Fruit fly (Drosophila melanogaster) Kc167 (cell line): ENCODE data around the gene CG32278.

Experiments
- Myc ChIP-seq: fragments of >200 bp; optimal IDR thresholded peaks from 2 replicates; lab custom pipeline; 2017; ENCODE audit warnings: missing external identifiers
- Sin3A ChIP-seq: fragments of >200 bp; optimal IDR thresholded peaks from 2 replicates; lab custom pipeline; 2018; ENCODE audit warnings: missing external identifiers
- h ChIP-seq: fragments of >200 bp; optimal IDR thresholded peaks from 3 replicates; lab custom pipeline; 2018; ENCODE audit warnings: missing external identifiers
- insv ChIP-seq: fragments of >200 bp; optimal IDR thresholded peaks from 3 replicates; lab custom pipeline; 2018; ENCODE audit warnings: missing external identifiers
- psq ChIP-seq: fragments of >200 bp; optimal IDR thresholded peaks from 2 replicates; lab custom pipeline; 2017; ENCODE audit warnings: missing external identifiers
- ttk ChIP-seq: sonication (Bioruptor generic); optimal IDR thresholded peaks from 2 replicates; lab custom pipeline; 2017; ENCODE audit warnings: missing external identifiers

CG32278 gene

DNA sequence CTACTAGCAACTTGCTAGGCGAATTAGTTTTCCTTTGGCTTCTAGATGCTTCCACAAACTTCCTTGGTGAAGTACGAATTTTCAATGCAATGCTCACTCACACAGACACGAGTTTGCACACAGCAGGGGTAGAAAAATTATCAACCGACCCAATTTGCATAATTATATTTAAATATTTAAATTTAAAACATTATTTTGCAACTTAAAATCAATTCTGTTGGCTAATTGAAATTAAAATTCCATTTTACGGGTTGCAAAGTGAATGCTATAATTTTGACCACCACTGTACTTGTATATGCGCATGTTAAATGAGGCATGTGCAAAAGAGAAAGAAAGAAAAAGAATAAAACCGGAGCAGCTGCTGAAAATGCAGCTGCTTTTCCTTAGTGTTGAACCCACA lies 25.0 kb downstream of the CG32278 start:
- TF ChIP-seq Sin3A (lab: Kevin White, UChicago), result no peak
- TF ChIP-seq ttk (lab: Kevin White, UChicago), result no peak
- no peak for TF ChIP-seq insv (lab: Kevin White, UChicago)
- no peak for TF ChIP-seq psq (lab: Kevin White, UChicago)

DNA sequence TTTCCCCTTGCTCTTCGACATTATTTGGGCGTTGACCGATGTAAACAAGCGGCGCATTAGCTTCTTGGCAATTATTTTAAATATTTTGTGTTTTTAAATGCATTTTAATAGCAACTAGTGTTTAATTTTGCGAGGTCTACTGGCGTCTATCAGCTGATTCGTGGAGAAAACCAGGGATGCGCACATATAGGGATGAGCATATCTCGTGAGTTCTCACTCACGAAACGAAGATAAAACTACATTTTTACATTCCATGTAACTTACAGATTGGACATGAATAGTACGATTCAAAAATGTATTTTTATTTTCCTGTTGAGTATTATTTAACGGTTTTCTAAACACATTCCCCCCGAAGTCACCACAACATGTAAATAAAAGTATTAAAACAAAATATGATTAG lies 28.4 kb downstream of the CG32278 start, which contains the start of gene CG14966:
Gene CG14966 (minus strand): TSS at position 168 of the 400 bp plus-strand sequence.
- TF ChIP-seq ttk (lab: Kevin White, UChicago) (no peak), psq (lab: Kevin White, UChicago) (no peak), h (lab: Kevin White, UChicago) (no peak), Sin3A (lab: Kevin White, UChicago) (no peak), insv (lab: Kevin White, UChicago) (no peak), Myc (lab: Kevin White, UChicago) (no peak)

DNA sequence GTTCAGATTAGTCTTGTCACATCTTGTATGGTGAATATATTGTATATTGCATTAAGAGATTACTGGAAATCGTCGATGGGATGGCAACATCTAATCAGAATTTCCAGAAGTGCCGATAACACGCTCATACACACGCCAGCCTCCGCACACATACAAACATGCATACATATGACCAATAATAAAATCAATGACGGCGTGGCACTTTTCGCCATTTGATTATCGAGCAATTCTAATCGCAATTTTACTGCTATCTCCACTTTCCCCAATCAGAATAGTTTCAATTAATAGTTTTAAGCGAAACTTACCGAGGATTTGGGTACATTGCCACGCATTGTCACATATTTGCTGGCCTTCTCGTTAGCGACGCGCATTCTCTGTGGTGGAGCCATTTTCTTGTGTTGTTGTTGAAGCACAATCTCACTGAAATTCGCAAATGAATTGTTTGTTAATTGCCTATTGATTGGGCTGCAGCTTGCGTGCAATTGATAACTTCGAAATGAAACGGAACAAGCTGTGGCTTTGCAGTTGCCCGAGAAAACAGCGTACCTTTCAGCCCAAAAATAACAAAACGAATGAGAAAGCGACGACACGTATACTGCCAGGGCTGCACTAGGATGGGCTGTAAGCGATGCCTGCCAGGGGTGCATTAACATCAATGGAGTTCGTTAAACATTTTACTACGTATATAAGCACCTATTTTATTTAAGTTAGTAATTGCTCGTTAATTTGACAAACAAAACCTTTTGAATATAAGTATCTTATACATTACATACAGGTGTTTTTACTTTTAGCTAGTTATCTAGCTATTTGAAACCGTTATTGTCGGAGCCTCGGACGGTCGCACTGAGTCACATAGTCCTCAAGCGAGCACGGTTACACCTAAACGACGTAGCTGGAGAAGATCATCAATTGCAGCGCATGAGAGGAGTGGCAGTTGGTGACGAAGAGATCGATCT lies 29.6 kb downstream of the CG32278 start, which contains the start of the genes CG32276 and gry:
Gene CG32276 (minus strand): TSS at position 601 of the 956 bp plus-strand sequence.
Gene gry (plus strand): TSS at position 644 of the 956 bp plus-strand sequence.
- TF ChIP-seq psq (lab: Kevin White, UChicago), result no peak
- TF ChIP-seq Sin3A (lab: Kevin White, UChicago), result no peak
- TF ChIP-seq ttk (lab: Kevin White, UChicago), result no peak
- TF ChIP-seq Myc (lab: Kevin White, UChicago), result no peak
- no peak for TF ChIP-seq h (lab: Kevin White, UChicago)
- no peak for TF ChIP-seq insv (lab: Kevin White, UChicago)

DNA sequence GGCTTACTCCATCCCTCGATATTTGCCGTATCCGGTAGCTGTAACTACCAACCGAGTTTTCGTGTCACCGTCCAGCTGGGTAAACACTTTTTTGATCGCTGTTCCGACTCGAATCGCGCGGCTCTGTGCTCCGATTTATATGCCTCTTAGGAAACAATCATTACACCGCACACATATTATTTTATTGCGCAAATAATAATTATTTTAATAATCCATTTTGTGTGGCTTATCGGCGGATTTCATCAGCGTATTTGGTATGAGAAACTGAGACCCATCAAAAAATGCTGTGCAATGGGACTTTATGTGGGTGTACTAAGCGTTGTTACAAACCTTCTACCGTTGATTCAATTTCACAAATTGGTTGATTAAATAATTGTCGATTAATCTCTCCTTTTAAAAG lies 34.0 kb downstream of the CG32278 start, which contains the start of gene CG32271:
Gene CG32271 (minus strand): TSS at position 101 of the 400 bp plus-strand sequence.
- TF ChIP-seq insv (lab: Kevin White, UChicago) (no peak), psq (lab: Kevin White, UChicago) (no peak)

DNA sequence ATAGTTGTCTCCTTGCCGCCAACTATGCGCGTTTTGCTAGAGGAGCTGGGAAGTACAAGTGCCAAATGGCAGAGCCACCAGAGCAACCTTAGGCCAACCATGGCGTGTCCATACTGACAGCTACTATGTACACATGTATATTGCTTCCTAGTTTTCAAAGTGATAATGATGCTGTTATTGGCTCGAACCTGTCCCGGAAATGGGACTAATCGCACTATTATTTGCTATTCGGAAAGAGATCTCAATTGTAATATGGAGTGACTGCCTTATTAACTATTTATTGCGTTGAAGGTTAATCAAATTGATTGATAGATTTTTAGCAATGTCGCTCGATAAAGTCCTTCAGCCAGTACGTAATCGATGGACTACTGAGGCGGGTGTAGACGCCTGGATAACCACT lies 35.3 kb downstream of the CG32278 start, which contains the start of gene CG33159:
Gene CG33159 (minus strand): TSS at position 101 of the 400 bp plus-strand sequence.
- TF ChIP-seq psq (lab: Kevin White, UChicago), result no peak
- TF ChIP-seq Myc (lab: Kevin White, UChicago), result no peak
- no peak for TF ChIP-seq insv (lab: Kevin White, UChicago)
- no peak for TF ChIP-seq Sin3A (lab: Kevin White, UChicago)
- TF ChIP-seq ttk (lab: Kevin White, UChicago), result no peak
- no peak for TF ChIP-seq h (lab: Kevin White, UChicago)

DNA sequence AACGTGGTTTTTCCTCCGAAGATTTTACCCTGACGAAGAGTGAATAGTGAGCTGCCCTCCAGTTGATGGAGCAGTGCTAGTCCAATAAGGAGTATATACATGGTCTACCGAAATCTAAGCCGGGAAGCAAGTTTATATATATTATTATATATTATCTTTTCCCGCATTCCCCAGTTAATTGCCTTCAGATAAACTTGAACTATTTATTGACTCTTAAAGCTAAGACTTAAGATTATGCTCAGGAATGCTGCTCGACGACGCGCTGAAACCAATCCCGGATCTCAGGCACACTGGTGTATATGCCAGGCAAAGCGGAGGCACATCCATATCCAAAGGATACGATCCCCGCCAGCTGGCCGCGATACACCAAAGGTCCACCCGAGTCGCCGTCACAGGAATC lies 36.3 kb downstream of the CG32278 start, which contains the start of gene CG32277:
Gene CG32277 (minus strand): TSS at position 101 of the 400 bp plus-strand sequence.
- TF ChIP-seq Myc (lab: Kevin White, UChicago) (no peak), insv (lab: Kevin White, UChicago) (no peak), Sin3A (lab: Kevin White, UChicago) (no peak), ttk (lab: Kevin White, UChicago) (no peak), h (lab: Kevin White, UChicago) (no peak), psq (lab: Kevin White, UChicago) (no peak)

DNA sequence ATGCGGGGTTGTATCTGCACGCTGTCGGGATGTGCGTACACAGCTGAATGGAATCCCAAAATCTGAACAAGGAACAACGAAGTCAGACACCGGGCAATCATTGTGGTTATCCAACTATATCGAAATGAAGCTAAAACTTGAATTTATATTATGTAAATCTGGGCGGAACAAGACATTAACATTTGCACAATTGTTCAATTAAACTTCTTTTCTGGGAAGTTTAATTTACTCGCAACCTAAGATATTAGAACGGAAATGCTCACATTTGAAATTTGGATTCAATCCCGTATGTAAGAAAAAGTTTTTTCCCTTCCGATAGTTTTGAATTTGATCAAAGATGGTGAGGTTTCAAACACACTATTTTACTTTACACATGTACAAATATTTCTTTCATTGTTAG lies 37.2 kb downstream of the CG32278 start, which contains the start of gene CG33160:
Gene CG33160 (minus strand): TSS at position 101 of the 400 bp plus-strand sequence.
- no peak for TF ChIP-seq psq (lab: Kevin White, UChicago)
- TF ChIP-seq insv (lab: Kevin White, UChicago), result no peak
- no peak for TF ChIP-seq Sin3A (lab: Kevin White, UChicago)
- TF ChIP-seq Myc (lab: Kevin White, UChicago), result no peak
- TF ChIP-seq h (lab: Kevin White, UChicago), result no peak
- no peak for TF ChIP-seq ttk (lab: Kevin White, UChicago)

DNA sequence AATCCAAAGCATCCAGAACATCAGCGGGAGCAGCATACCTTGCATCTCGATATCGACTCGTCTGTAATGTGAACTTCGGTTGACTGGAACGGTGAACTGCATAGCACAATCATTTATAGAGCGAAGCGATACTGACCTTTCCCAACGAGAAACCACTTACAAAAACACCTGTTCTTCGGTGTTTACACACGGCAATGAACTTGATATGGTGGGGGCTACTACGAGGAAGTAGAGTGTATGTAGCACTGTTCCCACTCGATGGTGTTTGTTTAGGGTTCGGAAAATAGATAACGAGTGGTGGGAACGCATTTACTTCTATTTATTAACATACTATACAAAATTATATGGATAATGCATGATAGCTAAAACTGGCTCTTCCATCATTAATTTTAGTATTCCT lies 39.8 kb downstream of the CG32278 start, which contains the start of the genes CG32269 and CG32270:
Gene CG32269 (minus strand): TSS at position 91 of the 400 bp plus-strand sequence.
Gene CG32270 (minus strand): TSS at position 91 of the 400 bp plus-strand sequence.
- TF ChIP-seq Sin3A (lab: Kevin White, UChicago), result no peak
- no peak for TF ChIP-seq Myc (lab: Kevin White, UChicago)
- no peak for TF ChIP-seq insv (lab: Kevin White, UChicago)
- TF ChIP-seq h (lab: Kevin White, UChicago), result no peak
- no peak for TF ChIP-seq ttk (lab: Kevin White, UChicago)
- TF ChIP-seq psq (lab: Kevin White, UChicago), result no peak

DNA sequence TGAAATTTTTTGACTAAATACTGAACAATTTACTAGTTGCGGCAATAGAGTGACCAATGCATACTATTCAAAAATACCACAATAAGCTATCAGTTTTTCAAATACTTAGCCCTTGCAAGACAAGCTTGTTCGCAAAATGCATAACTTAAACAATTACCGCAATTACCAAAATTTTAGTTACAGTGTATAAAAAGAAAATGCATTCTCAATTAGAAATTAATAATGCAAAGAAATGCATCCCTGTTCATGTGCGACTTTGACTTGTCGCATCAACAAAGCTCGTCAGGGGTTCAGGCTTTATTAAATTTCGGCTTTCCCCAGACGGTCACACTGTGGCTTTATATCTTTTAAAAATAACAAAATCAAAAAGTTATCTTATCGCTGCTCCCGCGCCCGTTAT lies 49.8 kb downstream of the CG32278 start, which contains the start of the genes hob and nSMase:
Gene hob (minus strand): TSS at position 62 of the 400 bp plus-strand sequence.
Gene nSMase (plus strand): TSS at position 298 of the 400 bp plus-strand sequence.
- no peak for TF ChIP-seq psq (lab: Kevin White, UChicago)
- TF ChIP-seq Sin3A (lab: Kevin White, UChicago), result no peak
- no peak for TF ChIP-seq h (lab: Kevin White, UChicago)
